Worm (Caenorhabditis elegans) whole organism, late embryonic: ENCODE results near the gene pak-2.

ENCODE experiments used
- C08G9.2 ChIP-seq: sonication (generic microtip); optimal IDR thresholded peaks from 2 replicates; lab custom pipeline; 2016; ENCODE audit warnings: mild to moderate bottlenecking, missing genetic modification characterization, moderate library complexity, missing compliant biosample characterization
- K09A11.1 ChIP-seq: sonication (generic microtip); optimal IDR thresholded peaks from 2 replicates; lab custom pipeline; 2017; ENCODE audit warnings: antibody characterized with exemption, mild to moderate bottlenecking, missing genetic modification characterization, missing compliant biosample characterization; ENCODE audit not compliant: insufficient read depth
- T23F11.4 ChIP-seq: fragments of 200-800 bp; sonication (Bioruptor generic); optimal IDR thresholded peaks from 2 replicates; lab custom pipeline; 2018; ENCODE audit warnings: mild to moderate bottlenecking, missing genetic modification characterization, missing compliant biosample characterization
- ama-1 ChIP-seq: fragments of 150-350 bp; optimal IDR thresholded peaks from 2 replicates; lab custom pipeline; 2014
- ceh-18 ChIP-seq: sonication (generic microtip); optimal IDR thresholded peaks from 2 replicates; lab custom pipeline; 2016; ENCODE audit warnings: missing genetic modification characterization, missing compliant biosample characterization
- ceh-2 ChIP-seq: sonication (generic microtip); optimal IDR thresholded peaks from 2 replicates; lab custom pipeline; 2016; ENCODE audit warnings: missing genotype, missing genetic modification characterization, missing compliant biosample characterization
- ceh-22 ChIP-seq: sonication (generic microtip); optimal IDR thresholded peaks from 2 replicates; lab custom pipeline; 2017; ENCODE audit warnings: missing biosample characterization, missing genetic modification characterization
- ceh-24 ChIP-seq: sonication (generic microtip); optimal IDR thresholded peaks from 2 replicates; lab custom pipeline; 2016; ENCODE audit warnings: mild to moderate bottlenecking, missing genetic modification characterization, missing compliant biosample characterization
- ceh-31 ChIP-seq: sonication (generic microtip); optimal IDR thresholded peaks from 2 replicates; lab custom pipeline; 2016; ENCODE audit warnings: missing genetic modification characterization, missing compliant biosample characterization
- ceh-45 ChIP-seq: fragments of 200-800 bp; sonication (Bioruptor generic); IDR thresholded peaks from 2 replicates; pipeline ENCODE4 v1.3.6; 2022; ENCODE audit warnings: missing genetic modification reagents, missing genetic modification characterization, missing compliant biosample characterization
- ceh-48 ChIP-seq: sonication (generic microtip); optimal IDR thresholded peaks from 2 replicates; lab custom pipeline; 2016; ENCODE audit warnings: missing genetic modification characterization, inconsistent platforms, missing compliant biosample characterization
- ceh-6 ChIP-seq: fragments of 200-800 bp; sonication (Bioruptor generic); optimal IDR thresholded peaks from 2 replicates; lab custom pipeline; 2018; ENCODE audit warnings: mild to moderate bottlenecking, missing genetic modification characterization, missing compliant biosample characterization
- ceh-9 ChIP-seq: sonication (generic microtip); optimal IDR thresholded peaks from 2 replicates; lab custom pipeline; 2016; ENCODE audit warnings: mild to moderate bottlenecking, missing genetic modification characterization, inconsistent platforms, missing compliant biosample characterization
- dmd-4 ChIP-seq: sonication (generic microtip); optimal IDR thresholded peaks from 2 replicates; lab custom pipeline; 2016; ENCODE audit warnings: borderline replicate concordance, missing genetic modification characterization, missing compliant biosample characterization
- elt-2 ChIP-seq: sonication (generic microtip); optimal IDR thresholded peaks from 2 replicates; lab custom pipeline; 2016; ENCODE audit warnings: missing genetic modification reagents, missing genetic modification characterization, missing compliant biosample characterization
- elt-4 ChIP-seq: sonication (generic microtip); optimal IDR thresholded peaks from 2 replicates; lab custom pipeline; 2016; ENCODE audit warnings: missing genetic modification characterization, missing compliant biosample characterization
- ets-4 ChIP-seq: sonication (generic microtip); optimal IDR thresholded peaks from 2 replicates; lab custom pipeline; 2016; ENCODE audit warnings: missing genetic modification characterization, missing compliant biosample characterization
- fkh-10 ChIP-seq: fragments of 150-350 bp; optimal IDR thresholded peaks from 2 replicates; lab custom pipeline; 2014; ENCODE audit warnings: missing biosample characterization, missing genetic modification reagents, missing genetic modification characterization
- fkh-6 ChIP-seq: sonication (generic microtip); optimal IDR thresholded peaks from 2 replicates; lab custom pipeline; 2016; ENCODE audit warnings: missing genetic modification characterization, missing compliant biosample characterization
- hlh-13 ChIP-seq: fragments of 200-800 bp; sonication (Bioruptor generic); optimal IDR thresholded peaks from 2 replicates; lab custom pipeline; 2018; ENCODE audit warnings: mild to moderate bottlenecking, missing genetic modification characterization, missing compliant biosample characterization
- hlh-15 ChIP-seq: sonication (generic microtip); optimal IDR thresholded peaks from 2 replicates; lab custom pipeline; 2016; ENCODE audit warnings: missing genetic modification characterization, missing compliant biosample characterization
- hlh-6 ChIP-seq: sonication (generic microtip); optimal IDR thresholded peaks from 2 replicates; lab custom pipeline; 2016; ENCODE audit warnings: missing genotype, missing genetic modification characterization, missing compliant biosample characterization
- lim-6 ChIP-seq: sonication (generic microtip); optimal IDR thresholded peaks from 2 replicates; lab custom pipeline; 2016; ENCODE audit warnings: missing genetic modification characterization, missing compliant biosample characterization
- madf-2 ChIP-seq: sonication (generic microtip); optimal IDR thresholded peaks from 2 replicates; lab custom pipeline; 2017; ENCODE audit warnings: missing genetic modification characterization, missing compliant biosample characterization
- mec-3 ChIP-seq: sonication (generic microtip); optimal IDR thresholded peaks from 2 replicates; lab custom pipeline; 2016; ENCODE audit warnings: borderline replicate concordance, missing genetic modification characterization, missing compliant biosample characterization
- nhr-232 ChIP-seq: sonication (generic microtip); optimal IDR thresholded peaks from 2 replicates; lab custom pipeline; 2016; ENCODE audit warnings: missing genetic modification characterization, missing compliant biosample characterization
- pax-1 ChIP-seq: fragments of 150-350 bp; optimal IDR thresholded peaks from 2 replicates; lab custom pipeline; 2014; ENCODE audit warnings: missing biosample characterization, missing genetic modification characterization
- pha-4 ChIP-seq: fragments of 150-350 bp; optimal IDR thresholded peaks from 2 replicates; lab custom pipeline; 2018; ENCODE audit warnings: missing biosample characterization, missing genetic modification reagents, missing genetic modification characterization
- ref-2 ChIP-seq: sonication (generic microtip); optimal IDR thresholded peaks from 2 replicates; lab custom pipeline; 2016; ENCODE audit warnings: missing genetic modification characterization, missing compliant biosample characterization
- rnt-1 ChIP-seq: sonication (generic microtip); optimal IDR thresholded peaks from 2 replicates; lab custom pipeline; 2016; ENCODE audit warnings: missing genetic modification characterization, missing compliant biosample characterization
- sox-2 ChIP-seq: fragments of 200-800 bp; sonication (Bioruptor generic); IDR thresholded peaks from 2 replicates; pipeline ENCODE4 v1.3.6; 2022; ENCODE audit warnings: missing genetic modification reagents, missing genetic modification characterization, missing compliant biosample characterization
- syd-9 ChIP-seq: sonication (generic microtip); optimal IDR thresholded peaks from 2 replicates; lab custom pipeline; 2016; ENCODE audit warnings: mild to moderate bottlenecking, missing genetic modification characterization, moderate library complexity, missing compliant biosample characterization
- tbx-2 ChIP-seq: sonication (generic microtip); optimal IDR thresholded peaks from 2 replicates; lab custom pipeline; 2016; ENCODE audit warnings: missing genetic modification characterization, missing compliant biosample characterization
- tbx-7 ChIP-seq: sonication (generic microtip); optimal IDR thresholded peaks from 2 replicates; lab custom pipeline; 2016; ENCODE audit warnings: missing genotype, missing genetic modification characterization, missing compliant biosample characterization
- ttx-3 ChIP-seq: sonication (generic microtip); optimal IDR thresholded peaks from 2 replicates; lab custom pipeline; 2016; ENCODE audit warnings: missing genetic modification reagents, missing genetic modification characterization, missing compliant biosample characterization
- unc-42 ChIP-seq: sonication (generic microtip); optimal IDR thresholded peaks from 2 replicates; lab custom pipeline; 2016; ENCODE audit warnings: missing genotype, missing genetic modification characterization, missing compliant biosample characterization
- unc-55 ChIP-seq: sonication (generic microtip); optimal IDR thresholded peaks from 2 replicates; lab custom pipeline; 2017; ENCODE audit warnings: missing biosample characterization, missing genetic modification reagents, missing genetic modification characterization
- unc-86 ChIP-seq: sonication (generic microtip); optimal IDR thresholded peaks from 2 replicates; lab custom pipeline; 2016; ENCODE audit warnings: missing genetic modification characterization, missing compliant biosample characterization
- zip-5 ChIP-seq: sonication (generic microtip); optimal IDR thresholded peaks from 2 replicates; lab custom pipeline; 2016; ENCODE audit warnings: missing genetic modification characterization, missing compliant biosample characterization

pak-2 gene

DNA sequence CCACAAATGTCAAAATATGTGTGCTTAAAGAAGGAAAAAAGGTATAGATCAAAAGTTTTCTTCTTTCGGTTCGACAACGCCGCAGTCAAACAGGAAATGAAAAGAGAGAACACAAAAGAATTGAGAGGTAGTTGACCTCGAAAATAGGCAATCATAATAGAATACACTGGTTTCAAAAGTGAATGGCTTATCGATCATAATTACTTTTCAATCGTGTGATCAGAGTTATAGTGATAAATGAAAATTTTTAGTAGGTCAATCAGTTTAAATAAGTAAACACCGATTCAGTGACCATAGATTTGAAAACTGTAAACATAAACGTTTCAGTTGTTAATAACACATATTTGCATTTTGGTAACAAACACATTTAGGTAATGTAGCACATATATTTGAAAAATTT is 31.2 kb upstream of the pak-2 start:
- TF ChIP-seq pha-4 (tag; lab: Kevin White, UChicago) = no peak

DNA sequence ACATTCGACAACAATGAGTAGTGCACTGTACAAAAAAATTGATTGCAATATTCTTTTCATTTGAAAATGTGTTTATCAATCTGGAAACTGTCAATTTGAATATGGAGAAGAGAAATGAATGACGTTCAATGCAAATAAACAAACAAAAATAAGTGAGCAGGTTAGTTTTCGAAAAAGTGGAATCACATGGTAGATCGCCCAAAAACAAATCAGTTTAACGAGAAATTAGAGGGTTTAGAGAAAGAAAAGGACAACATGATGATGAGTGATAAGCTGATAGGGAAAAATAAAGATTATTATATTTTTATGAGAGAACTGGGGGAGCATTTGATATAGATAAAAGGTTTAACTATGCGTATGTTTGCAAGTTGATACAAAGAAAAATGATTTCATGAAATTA is 30.0 kb upstream of the pak-2 start, which contains the start of gene T04C12.8:
TSS of gene T04C12.8 (minus strand) at position 82 of the 400 bp plus-strand sequence.
- TF ChIP-seq elt-2 (tag; lab: Kevin White, UChicago) (peak; percentile 83), pax-1 (tag; lab: Kevin White, UChicago) (no peak)

DNA sequence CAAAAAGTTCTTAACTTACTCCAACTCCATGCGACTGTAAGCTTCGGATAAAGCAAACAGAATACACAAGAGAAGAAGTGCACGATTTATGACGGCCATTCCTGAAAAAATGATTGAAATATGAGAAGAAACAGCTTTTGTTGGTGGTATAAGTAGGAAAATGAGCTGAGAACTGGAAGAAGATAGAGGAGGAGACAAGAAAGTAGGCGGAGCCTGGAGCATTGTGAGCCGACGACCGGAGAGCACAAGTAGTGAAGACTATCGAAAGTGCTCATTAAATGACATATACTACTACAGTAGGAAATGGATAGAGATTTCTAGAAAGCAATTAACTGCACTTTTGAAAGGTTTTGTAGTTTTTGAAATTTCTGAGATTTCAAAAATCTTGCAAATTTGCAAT is 26.3 kb upstream of the pak-2 start, which contains the start of gene nlp-80:
TSS of gene nlp-80 (minus strand) at position 101 of the 400 bp plus-strand sequence.
- TF ChIP-seq hlh-6 (no peak), zip-5 (no peak), unc-55 (GFP tag; lab: Kevin White, UChicago) (no peak), ceh-22 (no peak), pha-4 (tag; lab: Kevin White, UChicago) (no peak), rnt-1 (tag; lab: Kevin White, UChicago) (no peak)

DNA sequence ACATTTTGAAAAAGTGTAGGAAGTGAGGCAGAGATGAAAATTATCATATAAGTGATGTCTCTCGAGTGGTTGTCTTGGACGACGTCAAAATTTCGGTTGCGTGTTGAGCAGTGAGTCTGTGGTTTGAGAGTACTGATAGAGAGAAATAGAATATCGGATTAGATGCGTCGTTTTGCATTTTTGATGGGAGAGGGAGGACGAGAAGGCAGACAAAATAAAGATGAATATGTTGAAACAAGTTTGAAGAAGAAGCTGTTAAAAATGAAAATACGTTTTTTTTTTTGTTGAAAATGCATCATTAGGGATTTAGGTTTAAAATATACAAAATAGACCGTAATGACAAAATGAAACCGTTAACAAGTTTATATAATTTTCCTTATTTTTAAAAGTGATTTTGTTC is 23.9 kb upstream of the pak-2 start, which contains the start of gene T04C12.9:
TSS of gene T04C12.9 (minus strand) at position 101 of the 400 bp plus-strand sequence.
- no peak for TF ChIP-seq unc-42
- TF ChIP-seq K09A11.1 (tag; lab: Kevin White, UChicago) = no peak
- no peak for TF ChIP-seq ref-2 (tag; lab: Kevin White, UChicago)
- TF ChIP-seq C08G9.2 (tag; lab: Kevin White, UChicago) = no peak
- TF ChIP-seq elt-2 (tag; lab: Kevin White, UChicago) = no peak
- TF ChIP-seq fkh-6 (tag; lab: Kevin White, UChicago) = no peak
- no peak for TF ChIP-seq sox-2 (GFP tag; lab: Robert Waterston, UW)
- TF ChIP-seq hlh-13 = no peak
- no peak for TF ChIP-seq tbx-7 (tag; lab: Kevin White, UChicago)
- TF ChIP-seq syd-9 (tag; lab: Kevin White, UChicago) = no peak
- no peak for TF ChIP-seq elt-4 (tag; lab: Kevin White, UChicago)
- TF ChIP-seq hlh-15 = no peak
- no peak for TF ChIP-seq tbx-2 (tag; lab: Kevin White, UChicago)
- TF ChIP-seq dmd-4 (tag; lab: Kevin White, UChicago) = no peak
- no peak for TF ChIP-seq fkh-10 (GFP tag; lab: Kevin White, UChicago)
- TF ChIP-seq ceh-31 = no peak
- no peak for TF ChIP-seq zip-5
- no peak for TF ChIP-seq madf-2 (tag; lab: Kevin White, UChicago)
- no peak for TF ChIP-seq ttx-3 (tag; lab: Kevin White, UChicago)

DNA sequence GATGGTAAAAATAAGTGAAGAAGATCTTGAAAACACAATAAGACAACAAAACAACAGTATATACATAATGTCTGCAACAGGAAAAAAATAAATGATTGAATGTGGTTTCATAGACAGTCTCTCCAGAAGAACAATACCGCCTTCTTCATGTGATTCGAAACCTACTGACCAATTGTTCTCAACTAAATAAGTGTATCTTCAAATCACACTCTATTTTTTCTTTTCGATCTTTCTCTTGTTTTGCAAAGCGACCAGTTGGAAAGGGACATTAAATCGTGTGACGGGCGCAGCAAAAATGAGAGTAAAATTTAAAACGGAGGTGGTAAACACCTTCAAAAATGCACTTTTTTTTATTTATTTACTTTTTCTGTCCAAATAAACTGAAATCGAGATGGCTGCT is 22.7 kb upstream of the pak-2 start:
- TF ChIP-seq ceh-2 (tag; lab: Kevin White, UChicago) (no peak), ceh-24 (no peak), ceh-45 (no peak), ceh-18 (tag; lab: Kevin White, UChicago) (no peak), elt-2 (tag; lab: Kevin White, UChicago) (no peak), sox-2 (GFP tag; lab: Robert Waterston, UW) (no peak), ets-4 (no peak), lim-6 (tag; lab: Kevin White, UChicago) (no peak)
- TF ChIP-seq, all 69 proteins: peak for 0

DNA sequence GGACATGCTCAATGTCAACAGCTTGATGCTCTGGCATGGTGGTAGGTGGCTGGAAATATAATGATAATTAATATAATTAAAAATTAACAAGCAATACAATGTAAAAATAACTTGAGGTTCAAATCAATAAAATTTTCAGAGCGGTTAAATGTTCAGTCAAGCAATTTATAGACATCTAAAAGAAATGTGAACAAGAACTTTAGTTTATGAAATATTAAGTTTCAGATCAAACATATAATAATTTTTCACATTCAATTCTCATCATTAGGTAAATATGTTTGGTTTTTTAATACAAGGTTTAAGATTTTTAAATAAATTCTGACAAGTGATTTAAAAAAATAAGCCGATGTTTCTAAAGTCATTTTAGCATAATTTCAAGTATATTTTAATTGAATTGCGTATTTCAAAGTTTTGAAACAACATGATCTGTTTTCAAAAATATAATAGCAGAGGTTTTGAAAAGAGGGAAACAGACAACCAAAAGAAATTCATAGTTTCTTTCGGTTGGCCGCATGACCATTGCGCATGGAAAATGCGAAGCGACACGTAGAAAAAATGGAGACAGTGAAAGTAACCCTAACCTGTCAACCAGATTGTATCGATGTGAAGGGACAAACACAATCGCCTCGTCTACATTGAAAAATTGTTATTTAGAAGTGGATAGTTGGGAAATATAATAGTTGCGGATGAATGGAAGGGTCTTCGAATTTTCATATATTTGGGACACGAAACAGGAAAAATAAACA is 21.2 kb upstream of the pak-2 start, which contains the start of gene T04C12.11:
TSS of gene T04C12.11 (minus strand) at position 51 of the 746 bp plus-strand sequence.
- TF ChIP-seq ceh-18 (tag; lab: Kevin White, UChicago) (no peak), ceh-9 (tag; lab: Kevin White, UChicago) (no peak), hlh-13 (no peak), mec-3 (no peak), ceh-6 (GFP tag; lab: Kevin White, UChicago) (no peak), ceh-31 (no peak), syd-9 (tag; lab: Kevin White, UChicago) (no peak), T23F11.4 (GFP tag; lab: Kevin White, UChicago) (no peak), hlh-15 (no peak), lim-6 (tag; lab: Kevin White, UChicago) (no peak), unc-86 (tag; lab: Kevin White, UChicago) (no peak), ama-1 (no peak), ceh-48 (tag; lab: Kevin White, UChicago) (no peak), nhr-232 (no peak)
- TF ChIP-seq, all 69 proteins: peak for 0
